Fruit fly (Drosophila melanogaster) whole organism, embryonic: ENCODE results near the gene CG10947.

ENCODE experiments used
- CG13287 ChIP-seq: fragments of 200-800 bp; sonication (Bioruptor generic); IDR thresholded peaks from 2 replicates; pipeline ENCODE4 v1.3.6; 2022; ENCODE audit warnings: missing biosample characterization, missing genetic modification characterization; ENCODE audit not compliant: partially characterized antibody
- CG3407 ChIP-seq: fragments of 200-800 bp; sonication (Bioruptor generic); optimal IDR thresholded peaks from 2 replicates; lab custom pipeline; 2018; ENCODE audit warnings: missing biosample characterization, mild to moderate bottlenecking, missing genetic modification characterization
- CG9932 ChIP-seq: fragments of 200-800 bp; sonication (Bioruptor generic); IDR thresholded peaks from 2 replicates; pipeline ENCODE4 v1.3.6; 2022; ENCODE audit warnings: missing biosample characterization, missing genetic modification characterization
- mam ChIP-seq: fragments of 200-800 bp; sonication (Bioruptor generic); optimal IDR thresholded peaks from 3 replicates; lab custom pipeline; 2016; ENCODE audit warnings: missing biosample characterization, missing genetic modification characterization

DNA sequence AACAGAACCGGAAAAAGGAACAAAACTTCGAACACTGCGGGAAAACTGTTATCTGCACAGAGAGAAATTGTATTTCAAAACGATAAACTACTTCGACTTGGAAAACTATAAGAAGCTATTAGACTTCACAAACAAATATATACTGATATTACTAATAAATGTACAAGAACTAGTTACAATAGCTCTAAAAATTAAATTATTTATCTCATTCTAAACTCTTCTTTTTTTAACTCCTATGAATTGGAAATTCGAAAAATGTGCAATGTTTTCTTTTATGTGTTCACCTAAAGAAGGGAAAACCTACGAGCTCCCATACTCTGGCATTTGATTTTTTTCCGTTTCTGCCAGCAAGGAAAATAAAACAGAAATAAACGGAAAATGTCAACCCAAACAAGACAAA, 13.2 kb downstream of the CG10947 start:
- no peak for TF ChIP-seq mam (GFP tag; lab: Kevin White, UChicago)
- no peak for TF ChIP-seq CG13287 (GFP tag; lab: Robert Waterston, UW)
- TF ChIP-seq CG3407 (GFP tag; lab: Kevin White, UChicago): no peak
- TF ChIP-seq CG9932 (GFP tag; lab: Robert Waterston, UW): no peak
